Worm (Caenorhabditis elegans) whole organism, L4/young adult: Measurements from ENCODE around the gene nas-39.
A peak's percentile ranks its signal among the peaks of the same experiment; 100 is the strongest.

Source experiments
- W03F9.2 ChIP-seq: fragments of 150-350 bp; optimal IDR thresholded peaks from 2 replicates; lab custom pipeline; 2014; ENCODE audit warnings: missing biosample characterization, missing genetic modification characterization
- him-1 ChIP-seq: sonication (generic microtip); optimal IDR thresholded peaks from 2 replicates; lab custom pipeline; 2016; ENCODE audit warnings: missing genotype, missing genetic modification reagents, missing genetic modification characterization, missing compliant biosample characterization

- TF ChIP-seq W03F9.2 (tag; lab: Kevin White, UChicago) (no peak), him-1 (tag; lab: Kevin White, UChicago) (peak; percentile 56)
Measured at ce11 chrX:16445793-16446248, 10.9 kb upstream of the nas-39 start, which contains the start of gene twf-2.
